Fruit fly (Drosophila melanogaster) whole organism, embryonic: ENCODE data around the gene Mlc2.

Experiments used
- Abd-B ChIP-seq: fragments of 200-800 bp; sonication (Bioruptor generic); optimal IDR thresholded peaks from 2 replicates; lab custom pipeline; 2018; ENCODE audit warnings: missing biosample characterization, mild to moderate bottlenecking, missing genetic modification characterization, moderate library complexity
- Awh ChIP-seq: fragments of 200-800 bp; sonication (Bioruptor generic); IDR thresholded peaks from 2 replicates; pipeline ENCODE4, ENCODE4 v1.3.6; 2022; ENCODE audit warnings: missing biosample characterization, missing genetic modification characterization
- CG10209 ChIP-seq: fragments of 200-800 bp; sonication (Bioruptor generic); optimal IDR thresholded peaks from 3 replicates; lab custom pipeline; 2017; ENCODE audit warnings: missing biosample characterization, mild to moderate bottlenecking, missing genetic modification characterization, missing genetic modification reagents
- CG1233 ChIP-seq: fragments of 200-800 bp; sonication (Bioruptor generic); optimal IDR thresholded peaks from 4 replicates; lab custom pipeline; 2018; ENCODE audit warnings: missing biosample characterization, mild to moderate bottlenecking, missing genetic modification characterization
- CG12659 ChIP-seq: fragments of 200-800 bp; sonication (Bioruptor generic); optimal IDR thresholded peaks from 3 replicates; lab custom pipeline; 2017; ENCODE audit warnings: mild to moderate bottlenecking, missing biosample characterization, missing genetic modification reagents, missing genetic modification characterization
- CG15269 ChIP-seq: fragments of 200-800 bp; sonication (Bioruptor generic); optimal IDR thresholded peaks from 2 replicates; lab custom pipeline; 2018; ENCODE audit warnings: missing biosample characterization, mild to moderate bottlenecking, missing genetic modification characterization, moderate library complexity
- CG1529 ChIP-seq: fragments of 200-800 bp; sonication (Bioruptor generic); optimal IDR thresholded peaks from 3 replicates; lab custom pipeline; 2018; ENCODE audit warnings: missing biosample characterization, missing genetic modification characterization
- CG17359 ChIP-seq: fragments of 200-800 bp; sonication (Bioruptor generic); optimal IDR thresholded peaks from 3 replicates; lab custom pipeline; 2018; ENCODE audit warnings: missing biosample characterization, mild to moderate bottlenecking, missing genetic modification characterization, moderate library complexity
- CG18476 ChIP-seq: fragments of 200-800 bp; sonication (Bioruptor generic); optimal IDR thresholded peaks from 2 replicates; lab custom pipeline; 2016; ENCODE audit warnings: missing biosample characterization, mild to moderate bottlenecking, missing genetic modification characterization
- CG18599 ChIP-seq: fragments of 200-800 bp; sonication (Bioruptor generic); optimal IDR thresholded peaks from 3 replicates; lab custom pipeline; 2017; ENCODE audit warnings: missing biosample characterization, missing genetic modification characterization, mild to moderate bottlenecking, moderate library complexity, missing genetic modification reagents
- CG33213 ChIP-seq: fragments of 200-800 bp; sonication (Bioruptor generic); optimal IDR thresholded peaks from 3 replicates; lab custom pipeline; 2016; ENCODE audit warnings: missing biosample characterization, missing genetic modification characterization
- CG4282 ChIP-seq: fragments of 200-800 bp; sonication (Bioruptor generic); optimal IDR thresholded peaks from 2 replicates; lab custom pipeline; 2016; ENCODE audit warnings: missing biosample characterization, missing genetic modification characterization
- CG4360 ChIP-seq: fragments of 200-800 bp; sonication (Bioruptor generic); IDR thresholded peaks from 2 replicates; pipeline ENCODE4 v1.3.6; 2022; ENCODE audit warnings: missing biosample characterization, missing genetic modification characterization
- CG43689 ChIP-seq: fragments of 200-800 bp; sonication (Bioruptor generic); IDR thresholded peaks from 2 replicates; pipeline ENCODE4 v1.3.6; 2022; ENCODE audit warnings: missing biosample characterization, missing genetic modification characterization
- CG4707 ChIP-seq: fragments of 200-800 bp; sonication (Bioruptor generic); optimal IDR thresholded peaks from 2 replicates; lab custom pipeline; 2018; ENCODE audit warnings: missing biosample characterization, mild to moderate bottlenecking, missing genetic modification characterization, moderate library complexity
- CG5953 ChIP-seq: fragments of 200-800 bp; sonication (Bioruptor generic); IDR thresholded peaks from 2 replicates; pipeline ENCODE4 v1.3.6; 2022; ENCODE audit warnings: missing biosample characterization, missing genetic modification characterization
- CG6254 ChIP-seq: fragments of 200-800 bp; sonication (Bioruptor generic); optimal IDR thresholded peaks from 3 replicates; lab custom pipeline; 2017; ENCODE audit warnings: mild to moderate bottlenecking, missing biosample characterization, missing genetic modification reagents, missing genetic modification characterization
- CG6654 ChIP-seq: fragments of 200-800 bp; sonication (Bioruptor generic); optimal IDR thresholded peaks from 2 replicates; lab custom pipeline; 2017; ENCODE audit warnings: missing biosample characterization, mild to moderate bottlenecking, missing genetic modification characterization
- CG6854 ChIP-seq: fragments of 200-800 bp; sonication (Bioruptor generic); optimal IDR thresholded peaks from 3 replicates; lab custom pipeline; 2017; ENCODE audit warnings: missing biosample characterization, mild to moderate bottlenecking, missing genetic modification characterization
- CG7271 ChIP-seq: fragments of 200-800 bp; sonication (Bioruptor generic); optimal IDR thresholded peaks from 2 replicates; lab custom pipeline; 2018; ENCODE audit warnings: missing biosample characterization, mild to moderate bottlenecking, missing genetic modification characterization, moderate library complexity
- CG8089 ChIP-seq: fragments of 200-800 bp; sonication (Bioruptor generic); optimal IDR thresholded peaks from 3 replicates; lab custom pipeline; 2016; ENCODE audit warnings: missing biosample characterization, missing genetic modification characterization
- CG9215 ChIP-seq: fragments of 200-800 bp; sonication (Bioruptor generic); IDR thresholded peaks from 2 replicates; pipeline ENCODE4 v1.3.6; 2022; ENCODE audit warnings: missing biosample characterization, missing genetic modification characterization
- CG9876 ChIP-seq: fragments of 200-800 bp; sonication (Bioruptor generic); optimal IDR thresholded peaks from 2 replicates; lab custom pipeline; 2016; ENCODE audit warnings: missing biosample characterization, missing genetic modification characterization
- CG9932 ChIP-seq: fragments of 200-800 bp; sonication (Bioruptor generic); IDR thresholded peaks from 2 replicates; pipeline ENCODE4 v1.3.6; 2022; ENCODE audit warnings: missing biosample characterization, missing genetic modification characterization
- ERR ChIP-seq: fragments of 200-800 bp; sonication (Bioruptor generic); optimal IDR thresholded peaks from 2 replicates; lab custom pipeline; 2016; ENCODE audit warnings: missing biosample characterization, missing genetic modification characterization
- HHEX ChIP-seq: fragments of 200-800 bp; sonication (Bioruptor generic); optimal IDR thresholded peaks from 3 replicates; lab custom pipeline; 2017; ENCODE audit warnings: missing biosample characterization, mild to moderate bottlenecking, missing genetic modification characterization, missing genetic modification reagents
- MESR4 ChIP-seq: fragments of 200-800 bp; sonication (Bioruptor generic); optimal IDR thresholded peaks from 2 replicates; lab custom pipeline; 2018; ENCODE audit warnings: missing biosample characterization, mild to moderate bottlenecking, missing genetic modification characterization, moderate library complexity
- Max ChIP-seq: fragments of 200-800 bp; sonication (Bioruptor generic); optimal IDR thresholded peaks from 2 replicates; lab custom pipeline; 2016; ENCODE audit warnings: missing biosample characterization, mild to moderate bottlenecking, missing genetic modification characterization
- NC2α ChIP-seq: fragments of 200-800 bp; sonication (Bioruptor generic); optimal IDR thresholded peaks from 2 replicates; lab custom pipeline; 2016; ENCODE audit warnings: missing biosample characterization, missing genetic modification characterization
- Oli ChIP-seq: fragments of 200-800 bp; sonication (Bioruptor generic); optimal IDR thresholded peaks from 2 replicates; lab custom pipeline; 2018; ENCODE audit warnings: missing biosample characterization, mild to moderate bottlenecking, missing genetic modification characterization, moderate library complexity
- Taf1 ChIP-seq: fragments of 200-800 bp; sonication (Bioruptor generic); IDR thresholded peaks from 2 replicates; pipeline ENCODE4 v1.3.6; 2022; ENCODE audit warnings: missing biosample characterization, missing genetic modification characterization
- btn ChIP-seq: fragments of 200-800 bp; sonication (Bioruptor generic); optimal IDR thresholded peaks from 2 replicates; lab custom pipeline; 2016; ENCODE audit warnings: missing biosample characterization, missing genetic modification characterization
- ewg ChIP-seq: fragments of 200-800 bp; sonication (Bioruptor generic); optimal IDR thresholded peaks from 3 replicates; lab custom pipeline; 2017; ENCODE audit warnings: mild to moderate bottlenecking, missing biosample characterization, missing genetic modification reagents, missing genetic modification characterization
- hkb ChIP-seq, 2 experiments: fragments of 200-800 bp in 1 of 2; fragments of >200 bp in 1 of 2; sonication (Bioruptor generic) in 1 of 2; IDR thresholded peaks in 1 of 2; optimal IDR thresholded peaks in 1 of 2; 2 replicates each; pipeline versions ENCODE4 v1.3.6 to Lab custom; 2017 to 2022; ENCODE audit warnings: missing biosample characterization in 1 of 2, missing genetic modification characterization in 1 of 2
- inv ChIP-seq: fragments of 200-800 bp; sonication (Bioruptor generic); IDR thresholded peaks from 2 replicates; pipeline ENCODE4 v1.3.6; 2022; ENCODE audit warnings: missing biosample characterization, missing genetic modification characterization; ENCODE audit not compliant: partially characterized antibody
- lola ChIP-seq, 3 experiments: fragments of >200 bp in 2 of 3; fragments of 200-800 bp in 1 of 3; sonication (Bioruptor generic) in 1 of 3; optimal IDR thresholded peaks; 2 replicates each; lab custom pipeline; 2017 to 2019; ENCODE audit warnings: missing biosample characterization in 3 of 3, missing genetic modification characterization in 3 of 3, mild to moderate bottlenecking in 1 of 3, moderate library complexity in 1 of 3
- mam ChIP-seq: fragments of 200-800 bp; sonication (Bioruptor generic); optimal IDR thresholded peaks from 3 replicates; lab custom pipeline; 2016; ENCODE audit warnings: missing biosample characterization, missing genetic modification characterization
- nerfin-1 ChIP-seq: fragments of 200-800 bp; sonication (Bioruptor generic); optimal IDR thresholded peaks from 3 replicates; lab custom pipeline; 2019; ENCODE audit warnings: missing biosample characterization, mild to moderate bottlenecking, missing genetic modification characterization, moderate library complexity
- nerfin-2 ChIP-seq: fragments of 200-800 bp; sonication (Bioruptor generic); IDR thresholded peaks from 2 replicates; pipeline ENCODE4 v1.3.6; 2022; ENCODE audit warnings: missing biosample characterization, missing genetic modification characterization; ENCODE audit not compliant: partially characterized antibody
- ranshi ChIP-seq: fragments of 200-800 bp; sonication (Bioruptor generic); IDR thresholded peaks from 2 replicates; pipeline ENCODE4 v1.3.6; 2022; ENCODE audit warnings: missing biosample characterization, missing genetic modification characterization
- rib ChIP-seq: fragments of 200-800 bp; sonication (Bioruptor generic); IDR thresholded peaks from 2 replicates; pipeline ENCODE4 v1.3.6; 2022; ENCODE audit warnings: missing biosample characterization, missing genetic modification characterization
- slbo ChIP-seq: fragments of 200-800 bp; sonication (Bioruptor generic); IDR thresholded peaks from 2 replicates; pipeline ENCODE4 v1.3.6; 2022; ENCODE audit warnings: missing biosample characterization, missing genetic modification characterization
- stwl ChIP-seq: fragments of 200-800 bp; sonication (Bioruptor generic); optimal IDR thresholded peaks from 3 replicates; lab custom pipeline; 2018; ENCODE audit warnings: missing biosample characterization, mild to moderate bottlenecking, missing genetic modification characterization, moderate library complexity
- vfl ChIP-seq: fragments of 200-800 bp; sonication (Bioruptor generic); optimal IDR thresholded peaks from 2 replicates; lab custom pipeline; 2016; ENCODE audit warnings: missing biosample characterization, missing genetic modification characterization
- vvl ChIP-seq: fragments of 200-800 bp; sonication (Bioruptor generic); IDR thresholded peaks from 2 replicates; pipeline ENCODE4 v1.3.6; 2022; ENCODE audit warnings: missing biosample characterization, missing genetic modification characterization
- wor ChIP-seq: fragments of 200-800 bp; sonication (Bioruptor generic); IDR thresholded peaks from 2 replicates; pipeline ENCODE4 v1.3.6; 2022; ENCODE audit warnings: missing biosample characterization, missing genetic modification characterization
- yki ChIP-seq: fragments of >200 bp; optimal IDR thresholded peaks from 3 replicates; lab custom pipeline; 2018

The Mlc2 gene

DNA sequence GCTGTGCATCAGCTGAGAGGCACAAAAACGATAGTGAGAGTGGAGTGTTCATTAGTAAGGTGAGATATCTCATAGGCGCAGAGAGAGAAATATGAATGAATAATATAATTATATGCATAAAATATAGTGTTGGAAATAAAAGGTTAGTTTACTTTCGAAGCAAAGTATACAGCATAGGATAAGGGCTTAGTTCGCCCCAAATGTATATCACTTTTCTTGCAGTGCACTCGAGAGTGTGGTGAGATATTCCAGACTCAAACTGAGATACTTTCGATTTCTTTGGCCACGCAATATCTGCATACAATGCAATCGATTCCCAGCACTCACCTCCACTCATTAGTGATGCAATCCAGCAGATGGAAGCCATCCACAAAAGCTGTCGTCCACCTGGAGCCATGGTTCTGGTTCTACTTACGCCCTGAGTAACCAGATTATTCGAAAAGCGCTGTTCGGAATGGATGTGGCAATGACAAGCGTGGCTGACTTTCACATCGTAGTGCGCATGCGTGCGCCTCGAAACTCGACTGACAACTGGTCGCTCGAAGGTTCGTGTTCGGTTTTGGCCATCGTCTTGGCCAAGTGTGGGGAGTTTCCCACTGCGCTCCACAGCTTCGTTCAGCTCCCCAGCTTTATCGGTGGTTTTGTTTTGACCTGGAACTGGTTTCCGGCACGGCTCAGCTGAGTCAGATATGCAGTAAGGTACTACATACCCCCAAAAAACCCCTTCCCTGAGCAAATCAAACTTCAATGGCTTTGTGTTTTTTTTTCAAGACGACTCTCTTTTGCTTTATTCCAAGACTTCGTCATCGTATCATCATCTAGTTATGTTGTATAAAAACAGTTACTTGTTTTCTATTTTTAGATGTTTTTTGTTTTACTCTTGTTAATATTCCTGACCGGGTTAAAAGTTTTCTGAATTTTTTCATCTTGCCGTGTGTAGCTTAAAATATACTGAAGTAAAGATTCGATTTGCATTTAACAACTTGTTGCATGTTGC lies 3.4 kb downstream of the Mlc2 start, which contains the start of gene Rsod (continued):
- TF ChIP-seq rib (GFP tag; lab: Robert Waterston, UW): no peak
- TF ChIP-seq CG9215 (GFP tag; lab: Robert Waterston, UW): no peak
- no peak for TF ChIP-seq MESR4
- TF ChIP-seq CG12659: peak; percentile 39
- peak; percentile 86 for TF ChIP-seq Awh
- no peak for TF ChIP-seq CG33213
- TF ChIP-seq CG4360 (GFP tag; lab: Robert Waterston, UW): peak; percentile 11; the same call in 1 of the 2 replicates
- no peak for TF ChIP-seq CG6654 (GFP tag; lab: Kevin White, UChicago)
- no peak for TF ChIP-seq inv (GFP tag; lab: Robert Waterston, UW)
- TF ChIP-seq NC2α (GFP tag; lab: Kevin White, UChicago): no peak
- TF ChIP-seq CG5953 (GFP tag; lab: Robert Waterston, UW): peak; percentile 47
- TF ChIP-seq nerfin-2 (GFP tag; lab: Robert Waterston, UW): no peak
- no peak for TF ChIP-seq CG7271 (tag; lab: Kevin White, UChicago)
- TF ChIP-seq btn (GFP tag; lab: Kevin White, UChicago): no peak
- peak; percentile 67 for TF ChIP-seq CG1529 (GFP tag; lab: Kevin White, UChicago)
- TF ChIP-seq Abd-B (GFP tag; lab: Kevin White, UChicago): peak; percentile 28
- no peak for TF ChIP-seq ERR (GFP tag; lab: Kevin White, UChicago)
- no peak for TF ChIP-seq CG8089 (GFP tag; lab: Kevin White, UChicago)
- TF ChIP-seq nerfin-1 (tag; lab: Kevin White, UChicago): peak; percentile 9
- TF ChIP-seq CG17359 (tag; lab: Kevin White, UChicago): peak; percentile 79
- peak; percentile 61 for TF ChIP-seq Taf1
- TF ChIP-seq lola (GFP tag; optimal IDR thresholded peaks at IDR 0.05; lab: Kevin White, UChicago): peak in 1 of 3 experiments; percentile 43
- no peak for TF ChIP-seq CG4282 (GFP tag; lab: Kevin White, UChicago)
- peak; percentile 53 for TF ChIP-seq CG15269 (tag; lab: Kevin White, UChicago)
- TF ChIP-seq vfl (GFP tag; lab: Kevin White, UChicago): no peak
- peak; percentile 56 for TF ChIP-seq Oli
- peak; percentile 40 for TF ChIP-seq ewg (GFP tag; lab: Kevin White, UChicago)
- 0 out of 2 replicates have a peak, but pooled peaks have one; percentile 42 for TF ChIP-seq CG43689
- peak; percentile 45 for TF ChIP-seq CG6254 (GFP tag; lab: Kevin White, UChicago)
- TF ChIP-seq CG6854 (GFP tag; lab: Kevin White, UChicago): no peak
- TF ChIP-seq wor (GFP tag; lab: Robert Waterston, UW): peak; percentile 28; the same call in 1 of the 2 replicates
- TF ChIP-seq CG18476 (GFP tag; lab: Kevin White, UChicago): peak; percentile 24
- peak; percentile 44 for TF ChIP-seq CG10209 (GFP tag; lab: Kevin White, UChicago)
- TF ChIP-seq ranshi (GFP tag; lab: Robert Waterston, UW): peak; percentile 76
- TF ChIP-seq vvl: peak; percentile 92
- no peak for TF ChIP-seq CG4707
- no peak for TF ChIP-seq CG9876 (GFP tag; lab: Kevin White, UChicago)
- TF ChIP-seq Max: peak; percentile 41
- no peak for TF ChIP-seq mam (GFP tag; lab: Kevin White, UChicago)
- no peak for TF ChIP-seq yki (lab: Kevin White, UChicago)
- peak; percentile 48; the same call in 1 of the 2 replicates for TF ChIP-seq slbo (GFP tag; lab: Robert Waterston, UW)
- TF ChIP-seq CG9932 (GFP tag; lab: Robert Waterston, UW): no peak; the same call in 1 of the 2 replicates
- no peak for TF ChIP-seq stwl (tag; lab: Kevin White, UChicago)
- TF ChIP-seq HHEX (GFP tag; lab: Kevin White, UChicago): peak; percentile 38
- no peak for TF ChIP-seq hkb (optimal IDR thresholded peaks at IDR 0.05; lab: Kevin White, UChicago)
- TF ChIP-seq hkb (GFP tag; IDR thresholded peaks at IDR 0.05; lab: Robert Waterston, UW): peak; percentile 82
- peak; percentile 21 for TF ChIP-seq CG1233 (GFP tag; lab: Kevin White, UChicago)
- TF ChIP-seq CG18599: peak; percentile 20
